Worm (Caenorhabditis elegans): Measurements from ENCODE around the gene srt-45.

DNA sequence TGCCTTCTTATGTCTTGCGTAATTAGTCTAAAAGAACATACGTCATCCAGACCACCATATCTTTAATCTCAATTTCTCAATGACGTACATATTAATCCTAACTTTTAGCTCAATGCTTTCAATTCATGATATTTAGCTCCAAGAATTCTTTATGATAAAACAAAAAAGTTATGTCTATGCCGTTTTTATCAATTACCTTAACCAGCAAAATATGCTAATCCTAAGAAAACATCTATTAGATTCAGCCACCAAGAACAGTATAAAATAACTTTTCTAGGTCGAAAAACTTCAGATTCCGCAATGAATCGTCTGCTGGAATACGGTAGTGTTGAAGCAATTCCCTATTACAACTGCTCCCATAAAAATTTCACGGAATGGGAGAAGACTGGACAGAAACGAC is at the start of gene srt-45:
- TF ChIP-seq klf-2 (GFP tag; conservative IDR thresholded peaks at IDR 0.05) (no peak), cog-1 (tag; optimal IDR thresholded peaks at IDR 0.05) (no peak), ref-1 (GFP tag; conservative IDR thresholded peaks at IDR 0.05) (no peak)

Measured in whole organism, midembryonic.